Worm (Caenorhabditis elegans) whole organism, L4 larva: ENCODE data around the gene rpl-23.

Source experiments
- F26F4.8 ChIP-seq: fragments of 200-800 bp; sonication (Bioruptor generic); conservative IDR thresholded peaks from 2 replicates; pipeline ENCODE4 v1.3.6; 2022; ENCODE audit warnings: missing genetic modification characterization, missing compliant biosample characterization
- R02D3.7 ChIP-seq: fragments of 150-350 bp; sonication (generic microtip); optimal IDR thresholded peaks from 3 replicates; lab custom pipeline; 2014; ENCODE audit warnings: missing biosample characterization, missing genetic modification characterization
- aly-2 ChIP-seq: sonication (generic microtip); optimal IDR thresholded peaks from 2 replicates; lab custom pipeline; 2018; ENCODE audit warnings: missing biosample characterization, missing genetic modification characterization
- ama-1 ChIP-seq: fragments of 150-350 bp; optimal IDR thresholded peaks from 2 replicates; lab custom pipeline; 2014; ENCODE audit warnings: inconsistent platforms, mixed read lengths
- daf-16 ChIP-seq, 3 experiments: sonication (generic microtip); optimal IDR thresholded peaks; 2 replicates each; lab custom pipeline; 2016 to 2017; ENCODE audit warnings: missing genetic modification characterization in 3 of 3, missing genetic modification reagents in 3 of 3, mild to moderate bottlenecking in 2 of 3, missing compliant biosample characterization in 2 of 3, missing biosample characterization in 1 of 3, moderate library complexity in 1 of 3
- dpl-1 ChIP-seq: fragments of 150-350 bp; optimal IDR thresholded peaks from 2 replicates; lab custom pipeline; 2014; ENCODE audit warnings: missing biosample characterization, missing genetic modification reagents, missing genetic modification characterization
- hif-1 ChIP-seq, 2 experiments: sonication (generic microtip); optimal IDR thresholded peaks; 2 replicates each; lab custom pipeline; 2016 to 2017; ENCODE audit warnings: missing compliant biosample characterization in 2 of 2, missing genetic modification characterization in 2 of 2, missing genetic modification reagents in 2 of 2, missing genotype in 2 of 2, mild to moderate bottlenecking in 1 of 2
- hlh-11 ChIP-seq: fragments of 200-800 bp; sonication (Bioruptor generic); optimal IDR thresholded peaks from 2 replicates; lab custom pipeline; 2018; ENCODE audit warnings: mild to moderate bottlenecking, missing genetic modification characterization, missing compliant biosample characterization
- lsy-2 ChIP-seq, 2 experiments: fragments of 150-350 bp in 1 of 2; sonication (generic microtip) in 1 of 2; optimal IDR thresholded peaks; 2 replicates each; lab custom pipeline; 2014 to 2017; ENCODE audit warnings: missing biosample characterization in 2 of 2, missing genetic modification characterization in 2 of 2
- madf-5 ChIP-seq, 2 experiments: fragments of 200-800 bp; sonication (Bioruptor generic); IDR thresholded peaks; 2 replicates each; pipeline ENCODE4 v1.3.6; 2022; ENCODE audit warnings: missing compliant biosample characterization in 2 of 2, missing genetic modification characterization in 2 of 2
- nhr-28 ChIP-seq: fragments of 150-350 bp; optimal IDR thresholded peaks from 2 replicates; lab custom pipeline; 2014; ENCODE audit warnings: missing biosample characterization, missing genetic modification characterization
- nhr-6 ChIP-seq: fragments of 150-350 bp; optimal IDR thresholded peaks from 2 replicates; lab custom pipeline; 2014; ENCODE audit warnings: missing biosample characterization, missing genetic modification characterization
- skn-1 ChIP-seq: fragments of 150-350 bp; optimal IDR thresholded peaks from 2 replicates; lab custom pipeline; 2014; ENCODE audit warnings: missing biosample characterization, missing genetic modification characterization
- zfp-3 ChIP-seq: fragments of 200-800 bp; sonication (Bioruptor generic); conservative IDR thresholded peaks from 2 replicates; pipeline ENCODE4 v1.3.6; 2022; ENCODE audit warnings: missing genetic modification reagents, missing genetic modification characterization, missing compliant biosample characterization

ce11 chrIII:5748360-5748759 lies 42.4 kb upstream of the rpl-23 start:
- TF ChIP-seq F26F4.8 (GFP tag; lab: Robert Waterston, UW), result no peak
- no peak for TF ChIP-seq dpl-1
- no peak for TF ChIP-seq ama-1 (lab: Kevin White, UChicago)
- TF ChIP-seq lsy-2 (tag; optimal IDR thresholded peaks at IDR 0.05; lab: Kevin White, UChicago), result no peak
- TF ChIP-seq skn-1 (tag; lab: Kevin White, UChicago), result no peak
- no peak for TF ChIP-seq madf-5 (GFP tag; IDR thresholded peaks at IDR 0.05; lab: Robert Waterston, UW)
- TF ChIP-seq nhr-6 (tag; lab: Kevin White, UChicago), result no peak
- TF ChIP-seq hlh-11 (tag; lab: Kevin White, UChicago), result no peak
- TF ChIP-seq nhr-28, result no peak
- no peak for TF ChIP-seq daf-16 (GFP tag; optimal IDR thresholded peaks at IDR 0.05; lab: Kevin White, UChicago)
- TF ChIP-seq daf-16 (tag; optimal IDR thresholded peaks at IDR 0.05; lab: Kevin White, UChicago), result no peak
- TF ChIP-seq aly-2 (tag; lab: Kevin White, UChicago), result no peak
- TF ChIP-seq R02D3.7 (tag; lab: Kevin White, UChicago), result no peak
- TF ChIP-seq zfp-3 (GFP tag; lab: Robert Waterston, UW), result no peak
- no peak for TF ChIP-seq hif-1 (tag; optimal IDR thresholded peaks at IDR 0.05; lab: Kevin White, UChicago)
